Fruit fly (Drosophila melanogaster) whole organism, embryonic: Measurements from ENCODE around the gene CG9360.

Experiments
- Asciz ChIP-seq: fragments of 200-800 bp; sonication (Bioruptor generic); optimal IDR thresholded peaks from 2 replicates; lab custom pipeline; 2017; ENCODE audit warnings: missing biosample characterization, mild to moderate bottlenecking, missing genetic modification characterization, missing genetic modification reagents
- Atf3 ChIP-seq: fragments of 200-800 bp; sonication (Bioruptor generic); optimal IDR thresholded peaks from 3 replicates; lab custom pipeline; 2016; ENCODE audit warnings: missing biosample characterization, missing genetic modification characterization
- CG10267 ChIP-seq: fragments of 200-800 bp; sonication (Bioruptor generic); optimal IDR thresholded peaks from 2 replicates; lab custom pipeline; 2018; ENCODE audit warnings: missing biosample characterization, mild to moderate bottlenecking, missing genetic modification characterization, moderate library complexity
- CG10543 ChIP-seq: fragments of 200-800 bp; sonication (Bioruptor generic); optimal IDR thresholded peaks from 3 replicates; lab custom pipeline; 2017; ENCODE audit warnings: missing biosample characterization, mild to moderate bottlenecking, missing genetic modification characterization, moderate library complexity
- CG10979 ChIP-seq: fragments of 200-800 bp; sonication (Bioruptor generic); optimal IDR thresholded peaks from 2 replicates; lab custom pipeline; 2018; ENCODE audit warnings: missing biosample characterization, mild to moderate bottlenecking, missing genetic modification characterization, moderate library complexity
- CG11560 ChIP-seq: fragments of 200-800 bp; sonication (Bioruptor generic); IDR thresholded peaks from 3 replicates; pipeline ENCODE4 v1.3.6; 2022; ENCODE audit warnings: missing biosample characterization, missing genetic modification characterization
- CG12219 ChIP-seq: fragments of 200-800 bp; sonication (Bioruptor generic); optimal IDR thresholded peaks from 3 replicates; lab custom pipeline; 2018; ENCODE audit warnings: missing biosample characterization, mild to moderate bottlenecking, missing genetic modification characterization
- CG12769 ChIP-seq: fragments of 200-800 bp; sonication (Bioruptor generic); optimal IDR thresholded peaks from 2 replicates; lab custom pipeline; 2019; ENCODE audit warnings: missing biosample characterization, mild to moderate bottlenecking, missing genetic modification characterization, moderate library complexity
- CG1647 ChIP-seq: fragments of 200-800 bp; sonication (Bioruptor generic); optimal IDR thresholded peaks from 3 replicates; lab custom pipeline; 2016; ENCODE audit warnings: missing biosample characterization, missing genetic modification characterization
- CG16779 ChIP-seq: fragments of 200-800 bp; sonication (Bioruptor generic); IDR thresholded peaks from 2 replicates; pipeline ENCODE4 v1.3.6; 2022; ENCODE audit warnings: missing biosample characterization, missing genetic modification characterization
- CG2129 ChIP-seq: fragments of 200-800 bp; sonication (Bioruptor generic); IDR thresholded peaks from 2 replicates; pipeline ENCODE4 v1.3.6; 2022; ENCODE audit warnings: missing biosample characterization, missing genetic modification characterization; ENCODE audit not compliant: partially characterized antibody
- CG2678 ChIP-seq: fragments of 200-800 bp; sonication (Bioruptor generic); optimal IDR thresholded peaks from 3 replicates; lab custom pipeline; 2019; ENCODE audit warnings: missing biosample characterization, mild to moderate bottlenecking, missing genetic modification characterization, moderate library complexity
- CG3407 ChIP-seq: fragments of 200-800 bp; sonication (Bioruptor generic); optimal IDR thresholded peaks from 2 replicates; lab custom pipeline; 2018; ENCODE audit warnings: missing biosample characterization, mild to moderate bottlenecking, missing genetic modification characterization
- CG34376 ChIP-seq: fragments of 200-800 bp; sonication (Bioruptor generic); optimal IDR thresholded peaks from 2 replicates; lab custom pipeline; 2018; ENCODE audit warnings: missing biosample characterization, mild to moderate bottlenecking, missing genetic modification characterization
- CG4360 ChIP-seq: fragments of 200-800 bp; sonication (Bioruptor generic); IDR thresholded peaks from 2 replicates; pipeline ENCODE4 v1.3.6; 2022; ENCODE audit warnings: missing biosample characterization, missing genetic modification characterization
- CG5245 ChIP-seq: fragments of 200-800 bp; sonication (Bioruptor generic); optimal IDR thresholded peaks from 3 replicates; lab custom pipeline; 2016; ENCODE audit warnings: missing biosample characterization, missing genetic modification characterization
- D19B ChIP-seq: fragments of 200-800 bp; sonication (Bioruptor generic); optimal IDR thresholded peaks from 2 replicates; lab custom pipeline; 2017; ENCODE audit warnings: missing biosample characterization, mild to moderate bottlenecking, missing genetic modification characterization
- Dbx ChIP-seq: fragments of 200-800 bp; sonication (Bioruptor generic); IDR thresholded peaks from 3 replicates; pipeline ENCODE4 v1.3.6; 2022; ENCODE audit warnings: missing biosample characterization, missing genetic modification characterization
- Dip3 ChIP-seq: fragments of 200-800 bp; sonication (Bioruptor generic); optimal IDR thresholded peaks from 3 replicates; lab custom pipeline; 2016; ENCODE audit warnings: missing biosample characterization, missing genetic modification characterization
- Doc3 ChIP-seq: fragments of 200-800 bp; sonication (Bioruptor generic); IDR thresholded peaks from 3 replicates; pipeline ENCODE4 v1.3.6; 2022; ENCODE audit warnings: missing biosample characterization, missing genetic modification characterization; ENCODE audit not compliant: partially characterized antibody
- Eip74EF ChIP-seq, 2 experiments: fragments of 200-800 bp in 1 of 2; fragments of >200 bp in 1 of 2; sonication (Bioruptor generic) in 1 of 2; optimal IDR thresholded peaks; 2 replicates each; lab custom pipeline; 2017 to 2019; ENCODE audit warnings: missing biosample characterization in 2 of 2, missing genetic modification characterization in 2 of 2, mild to moderate bottlenecking in 1 of 2, moderate library complexity in 1 of 2
- Hr78 ChIP-seq, 2 experiments: fragments of 200-800 bp in 1 of 2; fragments of >200 bp in 1 of 2; sonication (Bioruptor generic) in 1 of 2; optimal IDR thresholded peaks; 2 replicates each; lab custom pipeline; 2017 to 2019; ENCODE audit warnings: missing biosample characterization in 2 of 2, missing genetic modification characterization in 2 of 2, mild to moderate bottlenecking in 1 of 2, moderate library complexity in 1 of 2
- MTF-1 ChIP-seq: fragments of 200-800 bp; sonication (Bioruptor generic); optimal IDR thresholded peaks from 2 replicates; lab custom pipeline; 2018; ENCODE audit warnings: missing biosample characterization, mild to moderate bottlenecking, missing genetic modification characterization, borderline replicate concordance
- Nf-YA ChIP-seq: fragments of 200-800 bp; sonication (Bioruptor generic); IDR thresholded peaks from 2 replicates; pipeline ENCODE4 v1.3.6; 2022; ENCODE audit warnings: missing biosample characterization, missing genetic modification characterization
- Nf-YC ChIP-seq: fragments of 200-800 bp; optimal IDR thresholded peaks from 3 replicates; lab custom pipeline; 2019; ENCODE audit warnings: missing biosample characterization, mild to moderate bottlenecking, missing genetic modification characterization, moderate library complexity
- Oli ChIP-seq: fragments of 200-800 bp; sonication (Bioruptor generic); optimal IDR thresholded peaks from 2 replicates; lab custom pipeline; 2018; ENCODE audit warnings: missing biosample characterization, mild to moderate bottlenecking, missing genetic modification characterization, moderate library complexity
- Poxn ChIP-seq: fragments of 200-800 bp; sonication (Bioruptor generic); IDR thresholded peaks from 2 replicates; pipeline ENCODE4 v1.3.6; 2022; ENCODE audit warnings: missing biosample characterization, missing genetic modification characterization
- Sox100B ChIP-seq: fragments of 200-800 bp; sonication (Bioruptor generic); optimal IDR thresholded peaks from 3 replicates; lab custom pipeline; 2018; ENCODE audit warnings: missing biosample characterization, mild to moderate bottlenecking, missing genetic modification characterization
- az2 ChIP-seq: fragments of 200-800 bp; sonication (Bioruptor generic); optimal IDR thresholded peaks from 3 replicates; lab custom pipeline; 2016; ENCODE audit warnings: missing biosample characterization, missing genetic modification characterization
- bsh ChIP-seq, 2 experiments: fragments of 200-800 bp; sonication (Bioruptor generic); optimal IDR thresholded peaks; 2 replicates each; lab custom pipeline; 2017 to 2018; ENCODE audit warnings: mild to moderate bottlenecking in 2 of 2, missing biosample characterization in 2 of 2, missing genetic modification characterization in 2 of 2, moderate library complexity in 1 of 2
- cad ChIP-seq: fragments of >200 bp; optimal IDR thresholded peaks from 2 replicates; lab custom pipeline; 2017; ENCODE audit warnings: missing biosample characterization, missing genetic modification characterization
- dpn ChIP-seq, 2 experiments: fragments of 200-800 bp; sonication (Bioruptor generic); optimal IDR thresholded peaks; 3 replicates each; lab custom pipeline; 2016; ENCODE audit warnings: missing biosample characterization in 2 of 2, missing genetic modification characterization in 2 of 2
- eve ChIP-seq, 2 experiments: fragments of >200 bp; optimal IDR thresholded peaks; 2 replicates each; lab custom pipeline; 2017; ENCODE audit warnings: missing biosample characterization in 2 of 2, missing genetic modification characterization in 2 of 2
- exex ChIP-seq: fragments of 200-800 bp; sonication (Bioruptor generic); optimal IDR thresholded peaks from 4 replicates; lab custom pipeline; 2018; ENCODE audit warnings: missing biosample characterization, mild to moderate bottlenecking, missing genetic modification characterization, moderate library complexity
- ftz-f1 ChIP-seq: fragments of 200-800 bp; sonication (Bioruptor generic); optimal IDR thresholded peaks from 2 replicates; lab custom pipeline; 2016; ENCODE audit warnings: missing biosample characterization, missing genetic modification characterization
- gce ChIP-seq: fragments of 200-800 bp; sonication (Bioruptor generic); IDR thresholded peaks from 3 replicates; pipeline ENCODE4 v1.3.6; 2022; ENCODE audit warnings: missing biosample characterization, missing genetic modification characterization
- grn ChIP-seq: fragments of 200-800 bp; sonication (Bioruptor generic); optimal IDR thresholded peaks from 3 replicates; lab custom pipeline; 2017; ENCODE audit warnings: missing biosample characterization, missing genetic modification characterization
- hb ChIP-seq: fragments of 200-800 bp; sonication (Bioruptor generic); IDR thresholded peaks from 3 replicates; pipeline ENCODE4 v1.3.6; 2022; ENCODE audit warnings: missing biosample characterization, missing genetic modification characterization; ENCODE audit not compliant: partially characterized antibody
- ind ChIP-seq: fragments of 200-800 bp; sonication (Bioruptor generic); optimal IDR thresholded peaks from 3 replicates; lab custom pipeline; 2016; ENCODE audit warnings: missing biosample characterization, missing genetic modification characterization
- kni ChIP-seq: fragments of 200-800 bp; sonication (Bioruptor generic); optimal IDR thresholded peaks from 3 replicates; lab custom pipeline; 2017; ENCODE audit warnings: mild to moderate bottlenecking, missing biosample characterization, missing genetic modification reagents, missing genetic modification characterization
- lab ChIP-seq: fragments of 200-800 bp; sonication (Bioruptor generic); optimal IDR thresholded peaks from 3 replicates; lab custom pipeline; 2017; ENCODE audit warnings: missing biosample characterization, missing genetic modification characterization, mild to moderate bottlenecking, moderate library complexity, missing genetic modification reagents
- pb ChIP-seq: fragments of 200-800 bp; sonication (Bioruptor generic); optimal IDR thresholded peaks from 3 replicates; lab custom pipeline; 2016; ENCODE audit warnings: missing biosample characterization, missing genetic modification characterization
- peb ChIP-seq: fragments of 200-800 bp; sonication (Bioruptor generic); IDR thresholded peaks from 2 replicates; pipeline ENCODE4 v1.3.6; 2022; ENCODE audit warnings: missing biosample characterization, missing genetic modification characterization
- schlank ChIP-seq: fragments of 200-800 bp; sonication (Bioruptor generic); optimal IDR thresholded peaks from 2 replicates; lab custom pipeline; 2018; ENCODE audit warnings: missing biosample characterization, mild to moderate bottlenecking, missing genetic modification characterization
- sens ChIP-seq: fragments of 200-800 bp; sonication (Bioruptor generic); peaks from one replicate; lab custom pipeline; 2016; ENCODE audit warnings: missing biosample characterization, missing genetic modification characterization
- sima ChIP-seq: fragments of 200-800 bp; sonication (Bioruptor generic); optimal IDR thresholded peaks from 2 replicates; lab custom pipeline; 2016; ENCODE audit warnings: missing biosample characterization, missing genetic modification characterization
- ssp ChIP-seq: fragments of 200-800 bp; sonication (Bioruptor generic); IDR thresholded peaks from 2 replicates; pipeline ENCODE4 v1.3.6; 2022; ENCODE audit warnings: missing biosample characterization, missing genetic modification characterization
- stwl ChIP-seq: fragments of 200-800 bp; sonication (Bioruptor generic); optimal IDR thresholded peaks from 3 replicates; lab custom pipeline; 2018; ENCODE audit warnings: missing biosample characterization, mild to moderate bottlenecking, missing genetic modification characterization, moderate library complexity
- sug ChIP-seq: fragments of 200-800 bp; optimal IDR thresholded peaks from 2 replicates; lab custom pipeline; 2019; ENCODE audit warnings: missing biosample characterization, mild to moderate bottlenecking, missing genetic modification characterization, moderate library complexity
- ttk ChIP-seq: fragments of 200-800 bp; sonication (Bioruptor generic); IDR thresholded peaks from 2 replicates; pipeline ENCODE4 v2.1.2; 2022; ENCODE audit warnings: missing biosample characterization, missing genetic modification characterization
- wdn ChIP-seq: fragments of 200-800 bp; sonication (Bioruptor generic); IDR thresholded peaks from 2 replicates; pipeline ENCODE4 v1.3.6; 2022; ENCODE audit warnings: missing biosample characterization, missing genetic modification characterization

The CG9360 gene

dm6 chrX:11813721-11814161 is 49.4 kb upstream of the CG9360 start (continued):
- peak; percentile 54 for TF ChIP-seq sug
- no peak for TF ChIP-seq CG3407 (GFP tag; lab: Kevin White, UChicago)
- no peak for TF ChIP-seq CG12219 (GFP tag; lab: Kevin White, UChicago)
- TF ChIP-seq hb (GFP tag; lab: Robert Waterston, UW), result no peak
- TF ChIP-seq Doc3 (GFP tag; lab: Robert Waterston, UW), result no peak
- no peak for TF ChIP-seq bsh (GFP tag; optimal IDR thresholded peaks at IDR 0.05; lab: Kevin White, UChicago)
- no peak for TF ChIP-seq CG10267 (tag; lab: Kevin White, UChicago)
- no peak for TF ChIP-seq schlank (tag; lab: Kevin White, UChicago)
- TF ChIP-seq Hr78 (GFP tag; optimal IDR thresholded peaks at IDR 0.05; lab: Kevin White, UChicago), result peak in 1 of 2 experiments; percentile 48
- no peak for TF ChIP-seq CG5245
- no peak for TF ChIP-seq ssp (GFP tag; lab: Robert Waterston, UW)
- TF ChIP-seq gce, result no peak
- no peak for TF ChIP-seq CG11560 (tag; lab: Robert Waterston, UW)
- no peak for TF ChIP-seq MTF-1 (GFP tag; lab: Kevin White, UChicago)
- TF ChIP-seq Poxn (GFP tag; lab: Robert Waterston, UW), result no peak
- no peak for TF ChIP-seq cad
- TF ChIP-seq ttk (GFP tag; lab: Robert Waterston, UW), result no peak
- no peak for TF ChIP-seq peb (GFP tag; lab: Robert Waterston, UW)
- no peak for TF ChIP-seq sima
- TF ChIP-seq CG2678, result no peak
- TF ChIP-seq stwl, result no peak
- TF ChIP-seq CG10543 (GFP tag; lab: Kevin White, UChicago), result no peak
- TF ChIP-seq wdn (GFP tag; lab: Robert Waterston, UW), result no peak
- peak; percentile 1 for TF ChIP-seq lab (GFP tag; lab: Kevin White, UChicago)
- TF ChIP-seq CG34376 (GFP tag; lab: Kevin White, UChicago), result peak; percentile 29
- no peak for TF ChIP-seq Dip3
- TF ChIP-seq dpn (GFP tag; optimal IDR thresholded peaks at IDR 0.05; lab: Kevin White, UChicago), result no peak
- no peak for TF ChIP-seq CG10979
- no peak for TF ChIP-seq ftz-f1 (GFP tag; lab: Kevin White, UChicago)
- TF ChIP-seq CG2129 (GFP tag; lab: Robert Waterston, UW), result no peak
- no peak for TF ChIP-seq Sox100B
- TF ChIP-seq CG4360, result no peak
- peak; percentile 78 for TF ChIP-seq exex (tag; lab: Kevin White, UChicago)
- no peak for TF ChIP-seq CG12769 (tag; lab: Kevin White, UChicago)
- TF ChIP-seq Atf3 (GFP tag; lab: Kevin White, UChicago), result no peak
- no peak for TF ChIP-seq kni (GFP tag; lab: Kevin White, UChicago)
- peak in 1 of 2 experiments; percentile 6 for TF ChIP-seq eve (GFP tag; optimal IDR thresholded peaks at IDR 0.05; lab: Kevin White, UChicago)
- no peak for TF ChIP-seq sens (GFP tag; lab: Kevin White, UChicago)
- TF ChIP-seq az2 (GFP tag; lab: Kevin White, UChicago), result no peak
- no peak for TF ChIP-seq D19B
- TF ChIP-seq pb (GFP tag; lab: Kevin White, UChicago), result no peak
- TF ChIP-seq Dbx (GFP tag; lab: Robert Waterston, UW), result no peak
- no peak for TF ChIP-seq Eip74EF (GFP tag; optimal IDR thresholded peaks at IDR 0.05; lab: Kevin White, UChicago)
- TF ChIP-seq Nf-YA, result no peak
- TF ChIP-seq Oli (tag; lab: Kevin White, UChicago), result no peak
- TF ChIP-seq CG16779, result no peak
- peak; percentile 42 for TF ChIP-seq grn (GFP tag; lab: Kevin White, UChicago)
- TF ChIP-seq CG1647 (GFP tag; lab: Kevin White, UChicago), result no peak
- TF ChIP-seq Nf-YC (tag; lab: Kevin White, UChicago), result peak; percentile 72
- no peak for TF ChIP-seq ind
- TF ChIP-seq Asciz, result no peak
